Fruit fly (Drosophila melanogaster) whole organism, embryonic: ENCODE data around the gene tst.

Experiments used
- Abd-B ChIP-seq: fragments of 200-800 bp; sonication (Bioruptor generic); optimal IDR thresholded peaks from 2 replicates; lab custom pipeline; 2018; ENCODE audit warnings: missing biosample characterization, mild to moderate bottlenecking, missing genetic modification characterization, moderate library complexity
- Bgb ChIP-seq: fragments of 200-800 bp; sonication (Bioruptor generic); IDR thresholded peaks from 2 replicates; pipeline ENCODE4 v1.3.6; 2022; ENCODE audit warnings: missing biosample characterization, missing genetic modification characterization; ENCODE audit not compliant: partially characterized antibody
- CG11085 ChIP-seq: fragments of 200-800 bp; sonication (Bioruptor generic); IDR thresholded peaks from 2 replicates; pipeline ENCODE4 v1.3.6; 2022; ENCODE audit warnings: missing biosample characterization, missing genetic modification characterization
- CG12071 ChIP-seq: fragments of 200-800 bp; sonication (Bioruptor generic); optimal IDR thresholded peaks from 3 replicates; lab custom pipeline; 2018; ENCODE audit warnings: missing biosample characterization, mild to moderate bottlenecking, missing genetic modification characterization
- CG12219 ChIP-seq: fragments of 200-800 bp; sonication (Bioruptor generic); optimal IDR thresholded peaks from 3 replicates; lab custom pipeline; 2018; ENCODE audit warnings: missing biosample characterization, mild to moderate bottlenecking, missing genetic modification characterization
- CG12299 ChIP-seq: fragments of 200-800 bp; sonication (Bioruptor generic); optimal IDR thresholded peaks from 2 replicates; lab custom pipeline; 2018; ENCODE audit warnings: missing biosample characterization, mild to moderate bottlenecking, missing genetic modification characterization
- CG13894 ChIP-seq: fragments of 200-800 bp; sonication (Bioruptor generic); optimal IDR thresholded peaks from 3 replicates; lab custom pipeline; 2018; ENCODE audit warnings: missing biosample characterization, mild to moderate bottlenecking, missing genetic modification characterization, moderate library complexity
- CG14441 ChIP-seq: fragments of 200-800 bp; sonication (Bioruptor generic); IDR thresholded peaks from 2 replicates; pipeline ENCODE4 v1.3.6; 2022; ENCODE audit warnings: missing biosample characterization, missing genetic modification characterization
- CG14965 ChIP-seq: fragments of 200-800 bp; sonication (Bioruptor generic); optimal IDR thresholded peaks from 2 replicates; lab custom pipeline; 2016; ENCODE audit warnings: missing biosample characterization, missing genetic modification characterization, borderline replicate concordance
- CG15011 ChIP-seq: fragments of 200-800 bp; sonication (Bioruptor generic); optimal IDR thresholded peaks from 3 replicates; lab custom pipeline; 2018; ENCODE audit warnings: missing biosample characterization, mild to moderate bottlenecking, missing genetic modification characterization
- CG1529 ChIP-seq: fragments of 200-800 bp; sonication (Bioruptor generic); optimal IDR thresholded peaks from 3 replicates; lab custom pipeline; 2018; ENCODE audit warnings: missing biosample characterization, missing genetic modification characterization
- CG17328 ChIP-seq: fragments of 200-800 bp; sonication (Bioruptor generic); IDR thresholded peaks from 2 replicates; pipeline ENCODE4 v1.3.6; 2022; ENCODE audit warnings: missing biosample characterization, missing genetic modification characterization
- CG17802 ChIP-seq: fragments of 200-800 bp; sonication (Bioruptor generic); optimal IDR thresholded peaks from 2 replicates; lab custom pipeline; 2018; ENCODE audit warnings: missing biosample characterization, mild to moderate bottlenecking, missing genetic modification characterization, moderate library complexity
- CG2129 ChIP-seq: fragments of 200-800 bp; sonication (Bioruptor generic); IDR thresholded peaks from 2 replicates; pipeline ENCODE4 v1.3.6; 2022; ENCODE audit warnings: missing biosample characterization, missing genetic modification characterization; ENCODE audit not compliant: partially characterized antibody
- CG2889 ChIP-seq: fragments of 200-800 bp; sonication (Bioruptor generic); IDR thresholded peaks from 3 replicates; pipeline ENCODE4 v1.3.6; 2022; ENCODE audit warnings: missing biosample characterization, missing genetic modification characterization
- CG3847 ChIP-seq: fragments of 200-800 bp; sonication (Bioruptor generic); IDR thresholded peaks from 2 replicates; pipeline ENCODE4 v1.3.6; 2022; ENCODE audit warnings: missing biosample characterization, missing genetic modification characterization
- CG5245 ChIP-seq: fragments of 200-800 bp; sonication (Bioruptor generic); optimal IDR thresholded peaks from 3 replicates; lab custom pipeline; 2016; ENCODE audit warnings: missing biosample characterization, missing genetic modification characterization
- CG7987 ChIP-seq: fragments of 200-800 bp; sonication (Bioruptor generic); optimal IDR thresholded peaks from 2 replicates; lab custom pipeline; 2018; ENCODE audit warnings: missing biosample characterization, mild to moderate bottlenecking, missing genetic modification characterization, moderate library complexity
- CG8388 ChIP-seq: fragments of 200-800 bp; sonication (Bioruptor generic); optimal IDR thresholded peaks from 2 replicates; lab custom pipeline; 2019; ENCODE audit warnings: missing biosample characterization, mild to moderate bottlenecking, missing genetic modification characterization, moderate library complexity
- CG9215 ChIP-seq: fragments of 200-800 bp; sonication (Bioruptor generic); IDR thresholded peaks from 2 replicates; pipeline ENCODE4 v1.3.6; 2022; ENCODE audit warnings: missing biosample characterization, missing genetic modification characterization
- CG9727 ChIP-seq: fragments of 200-800 bp; sonication (Bioruptor generic); optimal IDR thresholded peaks from 3 replicates; lab custom pipeline; 2017; ENCODE audit warnings: missing biosample characterization, mild to moderate bottlenecking, missing genetic modification characterization
- Camta ChIP-seq: fragments of 200-800 bp; sonication (Bioruptor generic); optimal IDR thresholded peaks from 2 replicates; lab custom pipeline; 2016; ENCODE audit warnings: missing biosample characterization, missing genetic modification characterization
- Dll ChIP-seq: fragments of 200-800 bp; sonication (Bioruptor generic); IDR thresholded peaks from 4 replicates; pipeline ENCODE4 v1.3.6; 2022; ENCODE audit warnings: missing biosample characterization, missing genetic modification characterization; ENCODE audit not compliant: partially characterized antibody
- ERR ChIP-seq: fragments of 200-800 bp; sonication (Bioruptor generic); optimal IDR thresholded peaks from 2 replicates; lab custom pipeline; 2016; ENCODE audit warnings: missing biosample characterization, missing genetic modification characterization
- Fer1 ChIP-seq: fragments of 200-800 bp; sonication (Bioruptor generic); optimal IDR thresholded peaks from 2 replicates; lab custom pipeline; 2017; ENCODE audit warnings: missing biosample characterization, mild to moderate bottlenecking, missing genetic modification characterization
- HLH4C ChIP-seq: fragments of 200-800 bp; sonication (Bioruptor generic); IDR thresholded peaks from 3 replicates; pipeline ENCODE4 v1.3.6; 2022; ENCODE audit warnings: missing biosample characterization, missing genetic modification characterization; ENCODE audit not compliant: partially characterized antibody
- Hand ChIP-seq: fragments of 200-800 bp; sonication (Bioruptor generic); optimal IDR thresholded peaks from 2 replicates; lab custom pipeline; 2017; ENCODE audit warnings: mild to moderate bottlenecking, missing biosample characterization, missing genetic modification reagents, missing genetic modification characterization
- Hmr ChIP-seq: fragments of 200-800 bp; sonication (Bioruptor generic); optimal IDR thresholded peaks from 3 replicates; lab custom pipeline; 2017; ENCODE audit warnings: mild to moderate bottlenecking, missing biosample characterization, missing genetic modification reagents, missing genetic modification characterization
- Hsf ChIP-seq: fragments of 200-800 bp; sonication (Bioruptor generic); optimal IDR thresholded peaks from 3 replicates; lab custom pipeline; 2016; ENCODE audit warnings: missing biosample characterization, missing genetic modification characterization
- Jarid2 ChIP-seq: fragments of 200-800 bp; sonication (Bioruptor generic); optimal IDR thresholded peaks from 3 replicates; lab custom pipeline; 2017; ENCODE audit warnings: mild to moderate bottlenecking, missing biosample characterization, missing genetic modification reagents, missing genetic modification characterization
- Med ChIP-seq: fragments of 200-800 bp; sonication (Bioruptor generic); peaks from one replicate; lab custom pipeline; 2016; ENCODE audit warnings: missing biosample characterization, missing genetic modification characterization, mild to moderate bottlenecking, inconsistent platforms, moderate library complexity
- NFAT ChIP-seq: fragments of 200-800 bp; sonication (Bioruptor generic); IDR thresholded peaks from 2 replicates; pipeline ENCODE4 v1.3.6; 2022; ENCODE audit warnings: missing biosample characterization, missing genetic modification characterization
- ac ChIP-seq: fragments of 200-800 bp; sonication (Bioruptor generic); optimal IDR thresholded peaks from 3 replicates; lab custom pipeline; 2017; ENCODE audit warnings: missing biosample characterization, mild to moderate bottlenecking, missing genetic modification characterization
- ara ChIP-seq: fragments of 200-800 bp; sonication (Bioruptor generic); IDR thresholded peaks from 2 replicates; pipeline ENCODE4 v1.3.6; 2022; ENCODE audit warnings: missing biosample characterization, missing genetic modification characterization
- chif ChIP-seq, 2 experiments: fragments of 200-800 bp; sonication (Bioruptor generic); optimal IDR thresholded peaks; 3 replicates each; lab custom pipeline; 2016; ENCODE audit warnings: missing biosample characterization in 2 of 2, missing genetic modification characterization in 2 of 2
- dmrt11E ChIP-seq: fragments of 200-800 bp; sonication (Bioruptor generic); optimal IDR thresholded peaks from 3 replicates; lab custom pipeline; 2018; ENCODE audit warnings: missing biosample characterization, mild to moderate bottlenecking, missing genetic modification characterization, moderate library complexity
- dysf ChIP-seq: fragments of 200-800 bp; sonication (Bioruptor generic); IDR thresholded peaks from 3 replicates; pipeline ENCODE4 v1.3.6; 2022; ENCODE audit warnings: missing biosample characterization, missing genetic modification characterization
- fd96Cb ChIP-seq: fragments of 200-800 bp; sonication (Bioruptor generic); optimal IDR thresholded peaks from 2 replicates; lab custom pipeline; 2018; ENCODE audit warnings: missing biosample characterization, mild to moderate bottlenecking, missing genetic modification characterization, moderate library complexity
- ind ChIP-seq: fragments of 200-800 bp; sonication (Bioruptor generic); optimal IDR thresholded peaks from 3 replicates; lab custom pipeline; 2016; ENCODE audit warnings: missing biosample characterization, missing genetic modification characterization
- jing ChIP-seq: fragments of 200-800 bp; sonication (Bioruptor generic); optimal IDR thresholded peaks from 2 replicates; lab custom pipeline; 2018; ENCODE audit warnings: missing biosample characterization, mild to moderate bottlenecking, missing genetic modification characterization
- lab ChIP-seq: fragments of 200-800 bp; sonication (Bioruptor generic); optimal IDR thresholded peaks from 3 replicates; lab custom pipeline; 2017; ENCODE audit warnings: missing biosample characterization, missing genetic modification characterization, mild to moderate bottlenecking, moderate library complexity, missing genetic modification reagents
- ranshi ChIP-seq: fragments of 200-800 bp; sonication (Bioruptor generic); IDR thresholded peaks from 2 replicates; pipeline ENCODE4 v1.3.6; 2022; ENCODE audit warnings: missing biosample characterization, missing genetic modification characterization
- sd ChIP-seq: fragments of 200-800 bp; sonication (Bioruptor generic); optimal IDR thresholded peaks from 3 replicates; lab custom pipeline; 2018; ENCODE audit warnings: missing biosample characterization, mild to moderate bottlenecking, missing genetic modification characterization, moderate library complexity
- slbo ChIP-seq: fragments of 200-800 bp; sonication (Bioruptor generic); IDR thresholded peaks from 2 replicates; pipeline ENCODE4 v1.3.6; 2022; ENCODE audit warnings: missing biosample characterization, missing genetic modification characterization
- sna ChIP-seq: fragments of 200-800 bp; sonication (Bioruptor generic); IDR thresholded peaks from 2 replicates; pipeline ENCODE4 v1.3.6; 2022; ENCODE audit warnings: missing biosample characterization, missing genetic modification characterization; ENCODE audit not compliant: partially characterized antibody
- tll ChIP-seq, 2 experiments: fragments of 200-800 bp in 1 of 2; fragments of >200 bp in 1 of 2; sonication (Bioruptor generic) in 1 of 2; optimal IDR thresholded peaks; 2 replicates each; lab custom pipeline; 2017 to 2019; ENCODE audit warnings: missing biosample characterization in 2 of 2, missing genetic modification characterization in 2 of 2, mild to moderate bottlenecking in 1 of 2, moderate library complexity in 1 of 2
- ttk ChIP-seq: fragments of 200-800 bp; sonication (Bioruptor generic); IDR thresholded peaks from 2 replicates; pipeline ENCODE4 v2.1.2; 2022; ENCODE audit warnings: missing biosample characterization, missing genetic modification characterization
- zen2 ChIP-seq: fragments of 200-800 bp; sonication (Bioruptor generic); IDR thresholded peaks from 3 replicates; pipeline ENCODE4 v1.3.6; 2022; ENCODE audit warnings: missing biosample characterization, missing genetic modification characterization; ENCODE audit not compliant: partially characterized antibody

tst gene

DNA sequence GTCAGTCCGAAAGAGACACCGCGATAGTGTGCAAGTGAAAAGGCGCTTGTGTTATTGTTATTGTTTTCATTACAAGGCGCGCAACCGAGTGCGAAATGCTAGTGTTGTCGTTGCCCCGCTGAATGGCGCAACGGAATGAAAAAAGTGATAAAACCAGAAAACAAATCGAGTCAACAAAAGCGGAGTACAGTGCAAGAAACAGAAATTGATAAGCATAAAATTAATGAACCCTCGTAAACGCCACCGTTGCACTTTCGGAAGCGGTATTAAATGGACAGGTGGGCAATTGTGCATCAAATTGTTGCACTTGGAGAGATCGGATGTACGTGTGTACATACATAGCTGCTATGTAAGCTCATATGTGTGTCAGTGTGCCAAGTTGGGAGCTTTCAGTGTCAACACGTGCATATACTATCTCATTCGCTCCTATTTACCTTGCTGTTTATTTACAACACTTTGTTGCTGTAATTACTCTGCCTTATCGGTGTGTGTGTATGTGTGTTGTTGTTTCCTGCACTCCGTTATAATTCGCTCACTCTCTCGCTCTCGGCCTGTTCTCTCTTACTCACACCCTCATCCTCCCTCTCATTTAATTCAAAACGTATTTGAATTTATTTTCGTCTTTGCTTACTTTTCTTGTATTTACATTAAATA is 49.2 kb downstream of the tst start (continued):
- TF ChIP-seq chif (GFP tag; optimal IDR thresholded peaks at IDR 0.05; lab: Kevin White, UChicago): peak in 1 of 2 experiments; percentile 35
- no peak for TF ChIP-seq zen2 (GFP tag; lab: Robert Waterston, UW)
- TF ChIP-seq CG3847 (GFP tag; lab: Robert Waterston, UW): no peak
- peak; percentile 63 for TF ChIP-seq CG14965 (GFP tag; lab: Kevin White, UChicago)
- no peak for TF ChIP-seq CG13894 (tag; lab: Kevin White, UChicago)
- TF ChIP-seq CG17802 (tag; lab: Kevin White, UChicago): no peak
- TF ChIP-seq sna (GFP tag; lab: Robert Waterston, UW): no peak
- TF ChIP-seq slbo (GFP tag; lab: Robert Waterston, UW): no peak
- TF ChIP-seq Fer1 (GFP tag; lab: Kevin White, UChicago): peak; percentile 80
- TF ChIP-seq CG12299 (tag; lab: Kevin White, UChicago): peak; percentile 51
- no peak for TF ChIP-seq sd (tag; lab: Kevin White, UChicago)
- peak; percentile 49; the same call in 1 of the 2 replicates for TF ChIP-seq Bgb
- peak; percentile 43; the same call in 1 of the 2 replicates for TF ChIP-seq CG14441
- no peak for TF ChIP-seq dmrt11E (tag; lab: Kevin White, UChicago)
- TF ChIP-seq ind (GFP tag; lab: Kevin White, UChicago): peak; percentile 18
- no peak for TF ChIP-seq CG9215 (GFP tag; lab: Robert Waterston, UW)
- TF ChIP-seq CG15011 (GFP tag; lab: Kevin White, UChicago): no peak
- no peak for TF ChIP-seq ERR (GFP tag; lab: Kevin White, UChicago)
- no peak for TF ChIP-seq CG8388 (GFP tag; lab: Kevin White, UChicago)
- TF ChIP-seq ac (GFP tag; lab: Kevin White, UChicago): no peak
- peak; percentile 77 for TF ChIP-seq ara (GFP tag; lab: Robert Waterston, UW)
- TF ChIP-seq ttk (GFP tag; lab: Robert Waterston, UW): peak; percentile 36; the same call in 1 of the 2 replicates
- TF ChIP-seq Abd-B (GFP tag; lab: Kevin White, UChicago): no peak
- no peak for TF ChIP-seq CG2889 (GFP tag; lab: Robert Waterston, UW)
- TF ChIP-seq fd96Cb (tag; lab: Kevin White, UChicago): peak; percentile 3
- no peak for TF ChIP-seq Dll
- TF ChIP-seq Jarid2: peak; percentile 38
- TF ChIP-seq CG11085 (GFP tag; lab: Robert Waterston, UW): no peak
- TF ChIP-seq dysf: peak; percentile 42; the same call in 1 of the 3 replicates
- no peak for TF ChIP-seq CG5245 (GFP tag; lab: Kevin White, UChicago)
- TF ChIP-seq CG7987 (GFP tag; lab: Kevin White, UChicago): peak; percentile 76
- TF ChIP-seq lab (GFP tag; lab: Kevin White, UChicago): peak; percentile 56
- TF ChIP-seq Camta (GFP tag; lab: Kevin White, UChicago): peak; percentile 49
- TF ChIP-seq tll (GFP tag; optimal IDR thresholded peaks at IDR 0.05; lab: Kevin White, UChicago): no peak
- peak; percentile 38; the same call in 1 of the 2 replicates for TF ChIP-seq CG17328 (GFP tag; lab: Robert Waterston, UW)
- peak; percentile 97 for TF ChIP-seq Med (GFP tag; lab: Kevin White, UChicago)
- peak; percentile 39 for TF ChIP-seq CG1529
- TF ChIP-seq Hand (GFP tag; lab: Kevin White, UChicago): no peak
- TF ChIP-seq jing: no peak
- no peak for TF ChIP-seq NFAT (GFP tag; lab: Robert Waterston, UW)
- peak; percentile 51 for TF ChIP-seq Hmr
- TF ChIP-seq ranshi (GFP tag; lab: Robert Waterston, UW): peak; percentile 61; the same call in 1 of the 2 replicates
- peak; percentile 43 for TF ChIP-seq CG9727 (GFP tag; lab: Kevin White, UChicago)
- TF ChIP-seq CG12219 (GFP tag; lab: Kevin White, UChicago): peak; percentile 14
- TF ChIP-seq HLH4C (GFP tag; lab: Robert Waterston, UW): no peak
- no peak for TF ChIP-seq CG2129 (GFP tag; lab: Robert Waterston, UW)
- peak; percentile 94 for TF ChIP-seq CG12071 (GFP tag; lab: Kevin White, UChicago)
- no peak for TF ChIP-seq Hsf (GFP tag; lab: Kevin White, UChicago)
